Fruit fly (Drosophila melanogaster) S2 (cell line): ENCODE measurements around the gene Unc-115a.
"Not testable (repeated sequence)": the region's sequence is repeated elsewhere in the genome, so short reads cannot be mapped to it uniquely, and the experiment has no call there.

Experiments
- CG8478 ChIP-seq: fragments of >200 bp; optimal IDR thresholded peaks from 2 replicates; lab custom pipeline; 2018
- CTCF ChIP-seq, 2 experiments: fragments of >200 bp; optimal IDR thresholded peaks; 2 replicates each; lab custom pipeline; 2018

Unc-115a gene

DNA sequence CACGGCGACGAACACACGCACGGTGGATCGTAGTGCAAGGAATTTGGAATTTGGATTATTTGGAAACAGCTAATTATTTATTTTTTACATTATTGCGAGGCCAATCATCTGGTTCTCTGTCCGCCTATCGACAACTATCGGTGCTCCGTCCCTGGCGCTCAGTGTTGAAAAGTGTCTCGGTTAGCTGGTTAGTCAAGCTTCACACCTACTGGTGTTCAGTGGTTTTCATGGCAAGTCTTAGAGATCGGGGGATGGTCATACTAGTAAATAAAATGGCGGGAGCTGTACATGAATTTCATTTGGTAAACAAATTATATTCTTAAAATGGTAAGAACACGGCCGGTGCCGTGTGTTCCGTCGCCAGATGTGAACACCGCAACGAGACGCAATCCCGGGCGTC lies 5.7 kb upstream of the Unc-115a start, which contains the start of the genes trbd and dmt:
Gene trbd, minus strand, starts transcription at position 152 of the 400 bp plus-strand sequence.
Gene dmt, plus strand, starts transcription at position 257 of the 400 bp plus-strand sequence.
- TF ChIP-seq CTCF (optimal IDR thresholded peaks at IDR 0.05; lab: Kevin White, UChicago) (peak; percentile 44 to 65), CG8478 (lab: Kevin White, UChicago) (no peak)

DNA sequence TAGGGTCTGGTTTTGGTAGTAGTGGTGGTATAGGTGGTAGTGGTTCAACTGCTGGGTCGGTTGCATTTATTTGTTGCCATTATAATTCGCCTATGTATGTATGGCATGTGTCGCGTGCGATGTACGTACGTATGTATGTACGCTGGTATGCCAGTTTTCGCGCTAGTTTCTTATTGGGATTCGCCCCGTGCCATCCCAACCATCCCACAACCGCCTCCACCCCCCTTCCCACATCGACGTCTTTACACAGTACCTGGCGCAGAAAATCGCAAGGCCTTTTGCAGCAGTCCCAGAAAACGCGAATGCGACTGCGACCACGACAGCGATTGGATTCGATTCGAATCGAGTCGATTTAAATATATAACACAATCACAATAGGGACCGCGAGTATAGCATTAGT lies 5.0 kb upstream of the Unc-115a start:
- no peak for TF ChIP-seq CG8478 (lab: Kevin White, UChicago)
- no peak for TF ChIP-seq CTCF (optimal IDR thresholded peaks at IDR 0.05; lab: Kevin White, UChicago)

DNA sequence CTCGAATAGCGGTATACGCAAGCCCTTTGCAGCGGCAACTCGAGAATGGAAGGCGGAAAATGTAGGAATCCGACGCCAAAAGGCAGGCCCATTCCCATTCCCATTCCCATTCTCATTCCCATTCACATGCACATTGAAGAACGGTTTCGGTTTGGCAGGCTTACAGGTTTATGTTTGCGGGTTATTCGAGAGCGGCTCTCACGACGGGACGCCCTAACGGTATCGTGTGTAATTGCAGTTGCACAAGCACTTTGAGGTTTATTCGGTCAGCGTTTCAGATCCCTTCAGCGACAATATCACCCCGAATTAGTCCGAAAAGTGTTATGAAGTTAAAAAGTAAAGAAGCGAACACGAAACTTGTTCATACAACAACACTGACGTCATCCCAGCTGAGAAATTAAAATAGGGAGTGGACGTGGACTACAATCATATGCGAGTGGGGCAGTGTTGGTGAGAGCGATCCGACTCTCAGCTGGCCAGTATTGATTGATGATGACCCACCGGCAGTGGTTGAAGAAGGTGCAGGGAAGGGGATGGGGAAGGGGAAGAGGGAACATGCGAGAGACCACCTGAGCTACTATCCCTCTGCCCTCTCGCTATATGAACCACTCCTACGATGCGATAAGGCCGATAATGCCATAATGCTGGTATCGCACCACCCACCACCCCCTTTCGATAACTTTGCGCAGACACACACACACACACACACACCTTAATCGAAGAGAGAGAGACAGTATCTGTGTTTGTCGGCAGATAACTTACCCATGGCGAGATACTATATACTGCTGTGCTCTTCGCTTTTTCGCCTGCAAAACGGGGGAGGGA lies 822 bp downstream of the Unc-115a start:
- TF ChIP-seq CTCF (optimal IDR thresholded peaks at IDR 0.05; lab: Kevin White, UChicago) (no peak), CG8478 (lab: Kevin White, UChicago) (no peak)

DNA sequence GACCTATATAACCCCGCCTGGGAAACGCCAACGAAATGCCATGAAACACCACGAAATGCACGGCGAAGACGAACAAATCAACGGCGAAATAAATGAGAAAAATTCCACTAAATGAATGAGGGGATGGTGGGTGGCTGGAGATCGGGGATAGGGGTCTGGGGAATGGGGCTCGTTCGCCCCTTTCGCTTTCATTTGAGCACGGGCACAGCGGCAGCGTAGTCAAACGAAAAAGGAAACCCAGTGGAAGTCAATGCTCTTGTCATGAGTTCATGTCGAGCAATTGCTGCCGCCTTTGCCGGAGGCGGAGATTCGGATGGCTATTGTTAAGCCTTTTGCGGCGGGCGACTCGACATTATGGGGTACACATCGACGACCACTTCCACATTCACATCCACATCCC lies 1.9 kb downstream of the Unc-115a start:
- TF ChIP-seq CG8478 (lab: Kevin White, UChicago), result no peak
- TF ChIP-seq CTCF (optimal IDR thresholded peaks at IDR 0.05; lab: Kevin White, UChicago), result no peak

DNA sequence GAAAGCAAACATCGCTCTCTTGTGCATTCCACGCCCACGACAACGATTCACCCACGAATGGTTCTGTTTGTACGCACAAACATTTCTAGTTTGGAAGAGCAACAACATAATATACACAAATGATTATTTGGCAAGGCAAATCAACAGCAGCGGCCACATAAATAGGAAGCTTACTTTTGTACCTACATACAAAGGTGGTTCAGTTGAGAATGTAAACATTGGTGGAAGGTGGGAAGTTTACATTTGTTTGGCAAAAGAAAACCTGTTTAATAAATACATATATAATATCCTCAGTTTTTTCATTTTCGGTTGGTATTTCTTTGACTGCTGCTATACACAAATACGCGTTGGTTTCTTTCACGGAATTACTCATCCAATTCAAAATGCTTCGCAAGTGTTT lies 2.6 kb downstream of the Unc-115a start:
- TF ChIP-seq CG8478 (lab: Kevin White, UChicago) (no peak), CTCF (optimal IDR thresholded peaks at IDR 0.05; lab: Kevin White, UChicago) (no peak)

DNA sequence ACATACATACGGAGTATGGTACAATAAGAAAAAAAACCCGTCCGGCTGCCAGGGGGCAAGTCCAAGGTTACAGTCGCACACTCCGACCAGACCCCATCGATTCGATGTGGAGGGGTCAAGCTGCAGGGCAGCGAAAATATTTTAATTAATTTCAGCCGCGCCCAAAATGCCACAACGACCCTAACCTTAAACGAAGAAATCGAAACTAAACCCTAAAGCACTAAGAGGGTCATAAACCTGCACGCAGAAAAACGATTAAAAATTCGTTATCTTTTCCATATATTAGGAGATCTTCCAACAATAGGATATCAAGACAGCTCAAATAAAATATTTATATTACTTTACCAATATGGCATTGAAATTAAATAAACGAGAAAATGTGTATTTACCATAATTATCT lies 3.3 kb downstream of the Unc-115a start:
- TF ChIP-seq CTCF (optimal IDR thresholded peaks at IDR 0.05; lab: Kevin White, UChicago), result no peak
- no peak for TF ChIP-seq CG8478 (lab: Kevin White, UChicago)

DNA sequence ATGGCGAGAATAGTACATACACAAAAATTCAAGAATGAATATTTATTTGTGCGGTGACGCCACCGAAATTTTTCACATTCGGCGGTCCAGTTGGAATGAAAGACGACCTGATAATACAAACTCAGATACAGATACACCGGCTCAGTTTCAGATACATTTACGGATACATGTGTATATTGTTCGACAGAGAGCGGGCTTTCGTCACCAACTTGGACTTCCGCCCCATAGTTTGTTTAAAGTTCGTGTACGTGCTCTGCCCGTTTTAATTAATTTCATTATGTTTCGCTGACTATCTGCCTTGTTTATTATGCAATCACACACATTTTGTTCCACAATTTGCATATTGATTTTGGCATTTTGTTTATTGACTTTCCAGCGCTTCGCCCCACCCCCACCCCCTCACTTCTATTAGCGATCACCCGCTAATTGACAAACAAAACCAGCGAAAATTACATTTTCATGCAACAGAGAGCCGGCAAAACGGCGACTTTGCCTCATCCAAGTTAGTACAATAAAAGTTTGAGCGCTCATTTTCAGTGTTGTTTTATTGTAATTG lies 4.0 kb downstream of the Unc-115a start:
- TF ChIP-seq CTCF (optimal IDR thresholded peaks at IDR 0.05; lab: Kevin White, UChicago), result no peak
- no peak for TF ChIP-seq CG8478 (lab: Kevin White, UChicago)

DNA sequence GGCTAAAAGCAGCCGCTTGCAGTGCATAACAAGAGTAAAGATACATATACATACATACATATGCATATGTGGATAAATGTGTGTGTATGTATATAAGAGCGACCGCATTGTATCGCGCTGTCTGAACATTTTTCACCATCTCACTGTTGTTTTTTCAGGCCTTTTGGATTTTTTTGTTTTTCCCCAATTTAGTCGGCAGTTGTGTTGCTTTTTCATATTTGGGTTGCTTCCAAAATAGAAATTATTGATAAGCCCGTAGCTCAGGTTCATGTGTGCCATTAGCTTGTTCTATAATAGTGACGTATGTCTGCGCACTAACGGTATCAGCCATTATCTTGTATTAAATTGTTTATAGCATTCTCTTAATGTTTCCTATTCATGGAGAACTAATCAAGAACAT lies 4.7 kb downstream of the Unc-115a start:
- TF ChIP-seq CG8478 (lab: Kevin White, UChicago), result no peak
- TF ChIP-seq CTCF (optimal IDR thresholded peaks at IDR 0.05; lab: Kevin White, UChicago), result no peak

DNA sequence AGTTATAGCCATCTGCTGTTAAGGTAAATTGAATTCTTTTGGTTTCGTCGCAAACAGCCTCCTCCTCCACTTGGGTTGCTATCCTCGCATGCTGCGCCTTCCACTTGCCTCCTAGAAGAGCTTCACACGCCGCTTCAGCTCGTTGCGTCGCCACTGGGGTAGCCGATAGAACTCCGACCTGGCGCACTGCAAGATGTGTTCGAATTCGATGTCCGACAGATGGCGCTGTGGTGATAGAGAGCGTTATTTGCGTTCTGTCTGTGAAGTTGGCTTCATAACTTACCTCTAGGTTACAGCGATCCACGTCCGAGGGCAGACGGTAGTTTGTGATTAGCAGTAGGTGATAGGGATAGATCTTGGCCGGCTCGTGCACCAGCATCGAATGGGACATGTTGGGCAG lies 10.2 kb downstream of the Unc-115a start:
- TF ChIP-seq CG8478 (lab: Kevin White, UChicago), result no peak
- TF ChIP-seq CTCF (optimal IDR thresholded peaks at IDR 0.05; lab: Kevin White, UChicago), result peak; percentile 73 to 85

DNA sequence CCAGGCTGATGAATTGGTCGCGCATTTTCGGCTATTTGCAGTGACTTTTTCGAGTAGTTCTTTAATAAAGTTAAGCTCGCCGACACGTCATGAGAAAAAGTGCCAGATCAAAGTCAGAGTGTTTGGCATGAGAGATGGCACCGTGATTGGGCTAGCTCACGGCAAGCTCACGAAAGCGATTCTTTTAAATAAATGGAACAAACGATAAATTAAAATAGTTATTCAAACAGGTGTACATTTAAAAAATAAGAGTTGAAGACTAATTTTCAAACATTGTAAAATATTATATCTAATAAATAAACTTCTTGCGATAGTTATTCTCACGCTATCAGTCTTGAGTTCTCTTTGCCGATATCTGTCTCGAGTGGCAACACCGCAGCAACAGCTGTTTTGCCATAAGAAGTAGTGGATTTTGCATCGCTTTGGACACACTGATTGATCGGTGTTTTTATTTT lies 12.5 kb downstream of the Unc-115a start, which contains the start of the genes Unc-115b, p24-2 and CG32939:
Gene Unc-115b, minus strand, starts transcription at position 101 of the 455 bp plus-strand sequence.
Gene p24-2, minus strand, starts transcription at position 120 of the 455 bp plus-strand sequence.
Gene CG32939, plus strand, starts transcription at position 405 of the 455 bp plus-strand sequence.
- TF ChIP-seq CTCF (optimal IDR thresholded peaks at IDR 0.05; lab: Kevin White, UChicago); CG8478 (lab: Kevin White, UChicago): not testable (repeated sequence)

DNA sequence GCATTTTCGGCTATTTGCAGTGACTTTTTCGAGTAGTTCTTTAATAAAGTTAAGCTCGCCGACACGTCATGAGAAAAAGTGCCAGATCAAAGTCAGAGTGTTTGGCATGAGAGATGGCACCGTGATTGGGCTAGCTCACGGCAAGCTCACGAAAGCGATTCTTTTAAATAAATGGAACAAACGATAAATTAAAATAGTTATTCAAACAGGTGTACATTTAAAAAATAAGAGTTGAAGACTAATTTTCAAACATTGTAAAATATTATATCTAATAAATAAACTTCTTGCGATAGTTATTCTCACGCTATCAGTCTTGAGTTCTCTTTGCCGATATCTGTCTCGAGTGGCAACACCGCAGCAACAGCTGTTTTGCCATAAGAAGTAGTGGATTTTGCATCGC lies 19.8 kb downstream of the Unc-115a start, which contains the start of the genes eca and CG18542:
Gene eca, minus strand, starts transcription at position 101 of the 400 bp plus-strand sequence.
Gene CG18542, plus strand, starts transcription at position 385 of the 400 bp plus-strand sequence.
- not testable (repeated sequence) for TF ChIP-seq CTCF (optimal IDR thresholded peaks at IDR 0.05; lab: Kevin White, UChicago); CG8478 (lab: Kevin White, UChicago)

DNA sequence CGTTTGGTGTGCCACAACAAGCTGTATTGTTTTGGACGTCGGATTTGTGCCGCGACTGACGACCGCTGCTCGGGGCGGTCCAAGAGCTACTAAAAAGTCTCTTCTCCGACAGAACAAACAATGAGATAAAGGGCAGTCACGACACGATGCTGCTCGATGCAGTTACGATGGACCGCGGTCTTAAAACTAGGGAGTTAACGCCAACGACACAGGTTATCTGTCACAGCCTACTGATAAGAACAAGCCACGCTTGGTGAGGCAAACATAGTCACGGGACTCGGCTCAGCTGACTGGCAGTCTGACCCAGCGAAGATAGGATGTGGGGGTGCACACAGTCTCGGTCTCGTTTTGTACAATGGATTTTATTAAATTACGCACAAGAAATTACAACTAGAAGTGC lies 21.1 kb downstream of the Unc-115a start, which contains the start of gene CG9444:
Gene CG9444, minus strand, starts transcription at position 140 of the 400 bp plus-strand sequence.
- TF ChIP-seq CG8478 (lab: Kevin White, UChicago) (no peak), CTCF (optimal IDR thresholded peaks at IDR 0.05; lab: Kevin White, UChicago) (no peak)

DNA sequence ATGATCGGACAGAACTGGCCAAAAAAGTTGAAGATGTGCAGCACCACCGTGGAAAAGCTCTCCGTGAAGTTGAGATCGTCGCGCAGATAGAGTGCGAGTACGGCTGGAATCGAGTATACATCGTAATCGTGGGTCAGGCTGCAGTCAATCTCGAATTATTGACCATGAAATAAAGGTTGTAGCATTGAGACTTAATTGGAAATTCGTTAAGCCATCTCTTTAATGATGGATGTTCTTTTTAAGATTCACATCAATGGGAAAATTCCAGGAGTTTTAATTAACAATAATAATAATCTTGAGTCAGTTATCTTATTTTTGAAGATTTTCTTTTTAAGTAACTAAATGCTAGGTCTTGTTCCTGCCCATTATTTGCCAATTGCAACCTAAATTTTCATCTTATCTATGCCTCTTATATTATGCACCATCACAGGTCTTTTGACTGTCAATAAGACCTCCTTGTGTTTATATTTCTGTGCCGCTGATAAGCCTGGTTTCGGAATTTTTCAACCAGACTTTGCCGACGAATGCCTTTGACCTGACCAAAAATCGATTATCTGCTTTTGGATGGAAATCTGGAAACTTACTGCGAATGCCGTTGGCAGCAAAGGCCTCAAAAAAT lies 22.0 kb downstream of the Unc-115a start:
- TF ChIP-seq CTCF (optimal IDR thresholded peaks at IDR 0.05; lab: Kevin White, UChicago) (no peak), CG8478 (lab: Kevin White, UChicago) (no peak)

DNA sequence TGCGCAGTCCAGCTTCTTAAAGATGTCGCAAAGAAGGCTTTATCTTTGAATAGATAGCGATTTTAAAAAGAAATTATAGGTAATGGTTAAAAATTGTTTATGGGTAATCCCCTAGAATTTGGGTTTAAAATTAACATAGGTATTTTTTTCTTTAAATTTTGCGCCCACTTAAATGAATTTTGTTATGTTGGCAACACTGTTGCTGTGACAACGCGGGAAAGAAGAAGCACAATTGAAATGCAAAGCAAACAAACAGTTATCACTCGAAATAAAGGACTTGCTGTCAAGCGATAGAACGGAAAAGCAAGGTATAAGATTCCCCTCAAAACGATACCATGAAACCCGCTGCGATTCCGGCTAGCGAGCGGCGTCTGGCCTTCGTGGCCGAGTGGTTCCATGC lies 25.5 kb downstream of the Unc-115a start, which contains the start of gene nmdyn-D7:
Gene nmdyn-D7, plus strand, starts transcription at position 194 of the 400 bp plus-strand sequence.
- TF ChIP-seq CG8478 (lab: Kevin White, UChicago) (no peak), CTCF (optimal IDR thresholded peaks at IDR 0.05; lab: Kevin White, UChicago) (no peak)
